Worm (Caenorhabditis elegans) whole organism, midembryonic: ENCODE data around the gene mks-3.

ENCODE experiments used
- T22C8.4 ChIP-seq: fragments of 200-800 bp; sonication (Bioruptor generic); IDR thresholded peaks from 2 replicates; pipeline ENCODE4 v1.3.6; 2022; ENCODE audit warnings: missing genetic modification characterization, missing compliant biosample characterization
- cog-1 ChIP-seq: sonication (generic microtip); optimal IDR thresholded peaks from 2 replicates; lab custom pipeline; 2016; ENCODE audit warnings: missing genetic modification characterization, missing compliant biosample characterization
- flt-1 ChIP-seq: fragments of 200-800 bp; sonication (Bioruptor generic); IDR thresholded peaks from 2 replicates; pipeline ENCODE4 v1.3.6; 2022; ENCODE audit warnings: missing genetic modification characterization, missing compliant biosample characterization
- klf-2 ChIP-seq: fragments of 200-800 bp; sonication (Bioruptor generic); conservative IDR thresholded peaks from 2 replicates; pipeline ENCODE4 v1.3.6; 2022; ENCODE audit warnings: missing genetic modification reagents, missing genetic modification characterization, missing compliant biosample characterization
- med-1 ChIP-seq: sonication (generic microtip); optimal IDR thresholded peaks from 2 replicates; lab custom pipeline; 2017; ENCODE audit warnings: missing genetic modification characterization, mild to moderate bottlenecking, missing compliant biosample characterization, antibody characterized with exemption, missing genetic modification reagents; ENCODE audit not compliant: insufficient read depth
- ref-1 ChIP-seq: fragments of 200-800 bp; sonication (Bioruptor generic); conservative IDR thresholded peaks from 2 replicates; pipeline ENCODE4 v1.3.6; 2022; ENCODE audit warnings: missing genetic modification reagents, missing genetic modification characterization, missing compliant biosample characterization
- tab-1 ChIP-seq: fragments of 200-800 bp; sonication (Bioruptor generic); IDR thresholded peaks from 2 replicates; pipeline ENCODE4 v1.3.6; 2022; ENCODE audit warnings: missing genetic modification characterization, missing compliant biosample characterization
- ztf-23 ChIP-seq: fragments of 200-800 bp; sonication (Bioruptor generic); IDR thresholded peaks from 2 replicates; pipeline ENCODE4 v1.3.6; 2022; ENCODE audit warnings: missing genetic modification reagents, missing genetic modification characterization, missing compliant biosample characterization
- ztf-29 ChIP-seq: fragments of 200-800 bp; sonication (Bioruptor generic); IDR thresholded peaks from 2 replicates; pipeline ENCODE4 v1.3.6; 2022; ENCODE audit warnings: missing genetic modification reagents, missing genetic modification characterization, missing compliant biosample characterization

Gene mks-3

DNA sequence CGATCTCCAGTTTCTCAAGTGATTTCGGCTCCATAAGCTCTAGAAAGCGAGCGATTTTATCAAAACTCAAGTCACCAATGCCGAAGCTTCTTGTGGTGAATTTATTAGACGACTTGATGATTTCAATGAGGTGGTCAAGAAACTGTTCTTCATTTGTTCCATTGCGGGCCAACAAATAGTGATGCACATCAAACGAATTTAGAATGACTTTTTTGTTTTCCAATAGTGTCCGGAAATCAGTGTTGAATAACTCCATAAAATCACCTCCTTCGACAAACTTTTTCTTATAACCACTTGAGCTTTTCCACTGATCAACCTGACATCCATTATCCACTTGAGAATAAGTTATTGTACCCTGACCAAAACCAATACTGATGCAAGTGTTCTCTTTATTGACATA is 36.2 kb downstream of the mks-3 start:
- TF ChIP-seq ref-1: no peak
- TF ChIP-seq ztf-29 (GFP tag; lab: Robert Waterston, UW): no peak
- no peak for TF ChIP-seq cog-1 (tag; lab: Kevin White, UChicago)
- TF ChIP-seq flt-1 (GFP tag; lab: Robert Waterston, UW): no peak
- no peak for TF ChIP-seq med-1
- no peak for TF ChIP-seq T22C8.4 (GFP tag; lab: Robert Waterston, UW)
- TF ChIP-seq klf-2 (GFP tag; lab: Robert Waterston, UW): no peak
- no peak for TF ChIP-seq tab-1 (GFP tag; lab: Robert Waterston, UW)
- no peak for TF ChIP-seq ztf-23 (GFP tag; lab: Robert Waterston, UW)

DNA sequence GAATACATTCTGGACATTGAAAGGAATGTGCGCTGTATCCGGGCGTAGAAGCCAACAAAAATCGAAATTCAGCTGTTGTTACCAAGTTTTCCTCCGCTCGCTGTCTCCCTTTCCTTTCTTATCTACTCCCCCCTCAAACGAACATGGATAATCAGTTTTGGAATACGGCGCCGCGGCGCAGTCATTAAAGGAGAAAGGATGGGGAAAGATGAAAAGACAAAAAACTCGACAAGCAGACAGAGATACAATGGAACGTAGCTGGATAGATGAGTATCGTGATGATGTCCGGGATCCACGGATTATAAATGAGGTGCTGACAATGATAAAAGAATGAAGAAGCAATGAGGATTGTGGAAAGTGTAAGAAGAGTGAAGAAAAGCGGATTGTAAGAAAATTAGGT is 38.1 kb downstream of the mks-3 start:
- TF ChIP-seq ztf-23 (GFP tag; lab: Robert Waterston, UW): no peak
- no peak for TF ChIP-seq tab-1 (GFP tag; lab: Robert Waterston, UW)
- TF ChIP-seq klf-2 (GFP tag; lab: Robert Waterston, UW): no peak
- no peak for TF ChIP-seq cog-1 (tag; lab: Kevin White, UChicago)
- TF ChIP-seq flt-1 (GFP tag; lab: Robert Waterston, UW): no peak
- no peak for TF ChIP-seq T22C8.4 (GFP tag; lab: Robert Waterston, UW)
- TF ChIP-seq ztf-29 (GFP tag; lab: Robert Waterston, UW): no peak
- TF ChIP-seq med-1: no peak
- no peak for TF ChIP-seq ref-1

ce11 chrII:7544782-7545181 is 38.7 kb downstream of the mks-3 start:
- no peak for TF ChIP-seq ztf-29 (GFP tag; lab: Robert Waterston, UW)
- TF ChIP-seq klf-2 (GFP tag; lab: Robert Waterston, UW): no peak
- no peak for TF ChIP-seq ztf-23 (GFP tag; lab: Robert Waterston, UW)
- no peak for TF ChIP-seq cog-1 (tag; lab: Kevin White, UChicago)

DNA sequence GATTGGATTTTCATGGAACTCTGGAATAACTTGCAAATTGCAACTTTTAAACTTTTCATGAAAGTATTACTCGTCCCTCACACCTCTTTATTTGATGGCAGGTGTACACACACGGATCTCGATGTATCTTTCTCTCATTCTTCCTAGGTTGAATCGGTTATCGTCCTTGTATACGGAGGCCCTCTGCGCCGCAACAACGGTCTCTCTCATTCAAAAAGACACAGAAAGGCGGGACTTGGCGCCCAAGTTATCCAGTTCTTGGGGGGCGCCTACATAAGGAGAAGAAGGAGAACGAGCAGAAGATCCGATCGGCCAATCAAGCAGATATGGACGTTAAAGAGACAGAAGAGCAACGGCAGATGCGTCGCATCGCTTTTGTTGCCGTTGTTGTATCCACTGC is 39.6 kb downstream of the mks-3 start, which contains the start of gene rol-8:
TSS of gene rol-8 (plus strand) at position 301 of the 400 bp plus-strand sequence.
- TF ChIP-seq ztf-23 (GFP tag; lab: Robert Waterston, UW): no peak
- no peak for TF ChIP-seq ref-1
- TF ChIP-seq cog-1 (tag; lab: Kevin White, UChicago): no peak
- TF ChIP-seq med-1: no peak
- TF ChIP-seq ztf-29 (GFP tag; lab: Robert Waterston, UW): no peak

DNA sequence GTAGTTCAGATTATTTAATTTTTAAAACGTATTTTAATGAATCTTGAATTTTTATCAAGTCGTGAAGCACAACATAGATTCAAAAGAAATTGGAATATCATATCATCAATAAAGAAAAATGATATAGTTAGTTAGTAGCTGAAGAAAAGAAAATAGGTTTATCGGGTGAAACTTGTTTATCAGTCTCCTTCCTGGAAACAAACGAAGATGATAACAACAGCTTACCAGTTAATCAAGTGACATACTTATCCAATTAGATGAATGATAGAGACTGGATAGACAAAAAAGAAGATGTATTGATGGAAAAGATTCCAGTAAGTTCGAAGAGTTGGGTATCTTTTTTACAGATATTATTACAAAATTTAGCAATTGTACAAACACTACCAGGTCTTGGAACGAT is 40.5 kb downstream of the mks-3 start:
- no peak for TF ChIP-seq klf-2 (GFP tag; lab: Robert Waterston, UW)
- no peak for TF ChIP-seq ztf-29 (GFP tag; lab: Robert Waterston, UW)
- TF ChIP-seq ref-1: no peak

DNA sequence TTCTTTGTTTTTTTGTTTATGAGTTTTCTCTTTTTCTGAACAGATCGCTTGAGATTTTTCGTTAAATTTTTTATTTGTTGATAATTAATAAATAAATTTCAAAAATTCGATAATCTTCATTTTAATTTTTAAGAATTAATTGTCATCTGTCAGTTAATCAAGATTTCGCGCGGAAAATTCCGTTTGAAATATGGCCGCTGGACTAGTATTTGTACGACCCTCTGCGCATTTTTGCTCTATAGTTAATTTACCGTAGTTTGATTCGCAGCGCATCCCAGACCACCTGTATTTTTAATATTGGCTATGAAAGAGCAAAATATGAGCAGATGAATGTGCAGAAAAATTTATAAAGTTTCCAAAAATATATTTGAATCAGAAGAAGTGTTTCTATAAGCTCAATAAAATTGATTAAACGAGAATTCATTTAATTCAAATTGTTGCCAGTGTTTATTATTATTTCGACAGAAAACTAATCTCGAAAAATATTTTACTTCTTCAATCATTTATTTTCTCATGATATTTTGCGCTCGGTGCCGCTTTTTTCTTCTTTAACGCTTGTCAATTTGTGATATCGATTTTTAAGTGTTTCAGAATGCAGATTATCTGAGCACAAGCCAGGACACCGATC is 45.7 kb downstream of the mks-3 start, which contains the start of gene nfi-1:
TSS of gene nfi-1 (plus strand) at position 578 of the 628 bp plus-strand sequence.
- TF ChIP-seq ztf-23 (GFP tag; lab: Robert Waterston, UW) (no peak), ztf-29 (GFP tag; lab: Robert Waterston, UW) (no peak), tab-1 (GFP tag; lab: Robert Waterston, UW) (no peak), cog-1 (tag; lab: Kevin White, UChicago) (no peak), med-1 (no peak), klf-2 (GFP tag; lab: Robert Waterston, UW) (no peak), T22C8.4 (GFP tag; lab: Robert Waterston, UW) (no peak), ref-1 (no peak), flt-1 (GFP tag; lab: Robert Waterston, UW) (no peak)

DNA sequence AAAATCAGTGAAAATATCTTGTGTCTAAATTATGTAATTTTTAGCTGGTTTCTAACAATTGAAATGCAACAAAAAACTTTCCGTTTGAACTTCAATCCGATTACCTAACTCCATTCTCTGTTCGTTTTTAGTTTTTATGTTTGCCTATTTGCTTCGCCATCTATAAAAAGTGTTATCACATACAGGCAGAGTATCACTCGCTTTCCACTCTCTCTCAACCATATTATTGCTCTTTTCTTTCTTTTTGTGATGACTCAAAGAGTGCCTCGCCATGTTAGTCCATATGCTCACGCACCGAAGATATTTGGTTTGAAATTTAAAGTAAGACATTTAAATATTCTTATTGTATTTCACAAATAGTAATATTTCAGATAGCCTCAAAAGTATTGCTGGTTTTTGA is 48.5 kb downstream of the mks-3 start, which contains the start of gene ZK1290.13:
TSS of gene ZK1290.13 (plus strand) at position 73 of the 400 bp plus-strand sequence.
- TF ChIP-seq flt-1 (GFP tag; lab: Robert Waterston, UW) (no peak), klf-2 (GFP tag; lab: Robert Waterston, UW) (no peak), ztf-29 (GFP tag; lab: Robert Waterston, UW) (no peak)

- TF ChIP-seq ztf-29 (GFP tag; lab: Robert Waterston, UW) (no peak), flt-1 (GFP tag; lab: Robert Waterston, UW) (no peak), cog-1 (tag; lab: Kevin White, UChicago) (no peak), ref-1 (no peak), med-1 (no peak), T22C8.4 (GFP tag; lab: Robert Waterston, UW) (no peak), klf-2 (GFP tag; lab: Robert Waterston, UW) (no peak), ztf-23 (GFP tag; lab: Robert Waterston, UW) (no peak)
Measured at ce11 chrII:7534369-7534768, 49.1 kb downstream of the mks-3 start, which contains the start of gene wrt-10. wrt-10 (minus strand) TSS chrII:7534563.

ce11 chrII:7531478-7531877 is 52.0 kb downstream of the mks-3 start:
- TF ChIP-seq cog-1 (tag; lab: Kevin White, UChicago): no peak
- TF ChIP-seq ztf-23 (GFP tag; lab: Robert Waterston, UW): no peak
- TF ChIP-seq ref-1: no peak
- no peak for TF ChIP-seq klf-2 (GFP tag; lab: Robert Waterston, UW)
- no peak for TF ChIP-seq ztf-29 (GFP tag; lab: Robert Waterston, UW)
- TF ChIP-seq T22C8.4 (GFP tag; lab: Robert Waterston, UW): no peak
- TF ChIP-seq flt-1 (GFP tag; lab: Robert Waterston, UW): no peak
- TF ChIP-seq tab-1 (GFP tag; lab: Robert Waterston, UW): no peak
- TF ChIP-seq med-1: no peak

- TF ChIP-seq cog-1 (tag; lab: Kevin White, UChicago): no peak
- TF ChIP-seq klf-2 (GFP tag; lab: Robert Waterston, UW): no peak
- no peak for TF ChIP-seq med-1
- no peak for TF ChIP-seq flt-1 (GFP tag; lab: Robert Waterston, UW)
- TF ChIP-seq T22C8.4 (GFP tag; lab: Robert Waterston, UW): no peak
- TF ChIP-seq ztf-29 (GFP tag; lab: Robert Waterston, UW): no peak
- no peak for TF ChIP-seq tab-1 (GFP tag; lab: Robert Waterston, UW)
- TF ChIP-seq ztf-23 (GFP tag; lab: Robert Waterston, UW): no peak
- TF ChIP-seq ref-1: no peak
Measured at ce11 chrII:7530944-7531343, 52.5 kb downstream of the mks-3 start, which contains the start of gene wrt-1. wrt-1 (plus strand) TSS chrII:7530996.
